Worm (Caenorhabditis elegans) whole organism, young adult: ENCODE results near the gene Y97E10AR.8.

Experiments
- F23B12.7 ChIP-seq: sonication (generic microtip); optimal IDR thresholded peaks from 2 replicates; lab custom pipeline; 2017; ENCODE audit warnings: missing genetic modification characterization, mild to moderate bottlenecking, missing compliant biosample characterization, antibody characterized with exemption, moderate library complexity; ENCODE audit not compliant: insufficient read depth
- Y53G8AR.9 ChIP-seq: fragments of 200-800 bp; sonication (Bioruptor generic); conservative IDR thresholded peaks from 2 replicates; pipeline ENCODE4 v1.3.6; 2022; ENCODE audit warnings: missing genetic modification reagents, missing genetic modification characterization, missing compliant biosample characterization
- Y56A3A.18 ChIP-seq: fragments of 200-800 bp; sonication (Bioruptor generic); IDR thresholded peaks from 2 replicates; pipeline ENCODE4 v1.3.6; 2022; ENCODE audit warnings: missing genetic modification reagents, missing genetic modification characterization, missing compliant biosample characterization
- ama-1 ChIP-seq, 3 experiments: fragments of 150-350 bp in 1 of 3; sonication (generic microtip) in 2 of 3; optimal IDR thresholded peaks; 2 replicates each; lab custom pipeline; 2014 to 2018; ENCODE audit warnings: missing biosample characterization in 2 of 3, missing genetic modification characterization in 2 of 3, missing genetic modification reagents in 2 of 3
- aptf-3 ChIP-seq: fragments of 200-800 bp; sonication (Bioruptor generic); IDR thresholded peaks from 2 replicates; pipeline ENCODE4 v1.3.6; 2022; ENCODE audit warnings: missing genetic modification characterization, missing compliant biosample characterization
- lin-26 ChIP-seq: fragments of 200-800 bp; sonication (Bioruptor generic); IDR thresholded peaks from 2 replicates; pipeline ENCODE4 v1.3.6; 2022; ENCODE audit warnings: missing genetic modification reagents, missing genetic modification characterization, missing compliant biosample characterization
- madf-10 ChIP-seq: sonication (generic microtip); optimal IDR thresholded peaks from 2 replicates; lab custom pipeline; 2016; ENCODE audit warnings: mild to moderate bottlenecking, missing genetic modification characterization, missing compliant biosample characterization
- mes-4 ChIP-seq: sonication (generic microtip); optimal IDR thresholded peaks from 2 replicates; lab custom pipeline; 2016; ENCODE audit warnings: missing genotype, missing genetic modification characterization, missing compliant biosample characterization
- nhr-120 ChIP-seq: fragments of 200-800 bp; sonication (Bioruptor generic); IDR thresholded peaks from 2 replicates; pipeline ENCODE4 v1.3.6; 2022; ENCODE audit warnings: missing genetic modification characterization, missing compliant biosample characterization
- nhr-27 ChIP-seq: fragments of 200-800 bp; sonication (Bioruptor generic); optimal IDR thresholded peaks from 2 replicates; lab custom pipeline; 2018; ENCODE audit warnings: mild to moderate bottlenecking, missing genetic modification characterization, moderate library complexity, missing compliant biosample characterization
- pbrm-1 ChIP-seq: fragments of 200-800 bp; sonication (Bioruptor generic); IDR thresholded peaks from 2 replicates; pipeline ENCODE4 v1.3.6; 2022; ENCODE audit warnings: missing genetic modification reagents, missing genetic modification characterization, missing compliant biosample characterization
- sdz-38 ChIP-seq: sonication (generic microtip); optimal IDR thresholded peaks from 2 replicates; lab custom pipeline; 2016; ENCODE audit warnings: missing genotype, missing genetic modification characterization, missing compliant biosample characterization
- ztf-3 ChIP-seq: fragments of 200-800 bp; sonication (Bioruptor generic); optimal IDR thresholded peaks from 2 replicates; lab custom pipeline; 2018; ENCODE audit warnings: mild to moderate bottlenecking, missing genetic modification characterization, missing compliant biosample characterization

DNA sequence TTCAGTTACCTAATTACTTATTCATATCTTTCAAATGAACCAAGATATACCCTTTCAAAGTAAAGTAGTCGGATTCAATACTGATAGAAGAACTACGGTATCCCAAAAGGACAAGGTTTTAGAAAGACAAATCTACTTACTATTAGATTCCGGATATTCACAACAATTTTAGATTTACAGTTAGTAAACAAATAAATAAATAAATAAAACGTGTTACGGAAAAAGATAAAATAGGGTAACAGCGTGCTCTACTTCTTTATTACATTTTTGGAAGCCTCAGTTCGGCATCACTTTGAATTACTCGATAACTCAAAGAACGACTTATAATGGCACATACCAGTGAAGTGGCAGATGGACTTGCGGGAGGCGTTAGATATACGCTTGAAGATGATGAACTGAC lies at the start of gene Y97E10AR.8:
- TF ChIP-seq ama-1 (optimal IDR thresholded peaks at IDR 0.05; lab: Kevin White, UChicago): no peak
- TF ChIP-seq ama-1 (GFP tag; optimal IDR thresholded peaks at IDR 0.05; lab: Kevin White, UChicago): no peak
- no peak for TF ChIP-seq F23B12.7 (tag; lab: Kevin White, UChicago)
- no peak for TF ChIP-seq lin-26 (GFP tag; lab: Robert Waterston, UW)
- TF ChIP-seq nhr-27 (tag; lab: Kevin White, UChicago): no peak
- no peak for TF ChIP-seq sdz-38
- TF ChIP-seq nhr-120: no peak
- TF ChIP-seq ztf-3 (GFP tag; lab: Kevin White, UChicago): no peak
- TF ChIP-seq madf-10 (tag; lab: Kevin White, UChicago): no peak
- TF ChIP-seq pbrm-1 (GFP tag; lab: Robert Waterston, UW): no peak
- TF ChIP-seq Y53G8AR.9: no peak
- no peak for TF ChIP-seq aptf-3 (GFP tag; lab: Robert Waterston, UW)
- TF ChIP-seq Y56A3A.18 (GFP tag; lab: Robert Waterston, UW): no peak
- no peak for TF ChIP-seq mes-4 (tag; lab: Kevin White, UChicago)
